Worm (Caenorhabditis elegans) whole organism, late embryonic: ENCODE measurements around the gene vglu-3.

Experiments used
- C38D4.7 ChIP-seq: fragments of 200-800 bp; sonication (Bioruptor generic); optimal IDR thresholded peaks from 2 replicates; lab custom pipeline; 2018; ENCODE audit warnings: mild to moderate bottlenecking, missing genetic modification characterization, moderate library complexity, missing compliant biosample characterization
- F13H6.1 ChIP-seq: sonication (generic microtip); optimal IDR thresholded peaks from 2 replicates; lab custom pipeline; 2016; ENCODE audit warnings: missing genetic modification characterization, missing compliant biosample characterization
- K02D7.2 ChIP-seq: sonication (generic microtip); optimal IDR thresholded peaks from 2 replicates; lab custom pipeline; 2017; ENCODE audit warnings: mild to moderate bottlenecking, missing genetic modification characterization, missing compliant biosample characterization
- K09A11.1 ChIP-seq: sonication (generic microtip); optimal IDR thresholded peaks from 2 replicates; lab custom pipeline; 2017; ENCODE audit warnings: antibody characterized with exemption, mild to moderate bottlenecking, missing genetic modification characterization, missing compliant biosample characterization; ENCODE audit not compliant: insufficient read depth
- T23F11.4 ChIP-seq: fragments of 200-800 bp; sonication (Bioruptor generic); optimal IDR thresholded peaks from 2 replicates; lab custom pipeline; 2018; ENCODE audit warnings: mild to moderate bottlenecking, missing genetic modification characterization, missing compliant biosample characterization
- Y22D7AL.16 ChIP-seq: sonication (generic microtip); optimal IDR thresholded peaks from 2 replicates; lab custom pipeline; 2016; ENCODE audit warnings: missing genetic modification characterization, missing compliant biosample characterization
- ahr-1 ChIP-seq: sonication (generic microtip); optimal IDR thresholded peaks from 2 replicates; lab custom pipeline; 2016; ENCODE audit warnings: missing genetic modification characterization, missing compliant biosample characterization
- ceh-18 ChIP-seq: sonication (generic microtip); optimal IDR thresholded peaks from 2 replicates; lab custom pipeline; 2016; ENCODE audit warnings: missing genetic modification characterization, missing compliant biosample characterization
- ceh-19 ChIP-seq: fragments of 200-800 bp; sonication (Bioruptor generic); optimal IDR thresholded peaks from 2 replicates; lab custom pipeline; 2018; ENCODE audit warnings: mild to moderate bottlenecking, missing genetic modification characterization, missing compliant biosample characterization
- ceh-22 ChIP-seq: sonication (generic microtip); optimal IDR thresholded peaks from 2 replicates; lab custom pipeline; 2017; ENCODE audit warnings: missing biosample characterization, missing genetic modification characterization
- ceh-24 ChIP-seq: sonication (generic microtip); optimal IDR thresholded peaks from 2 replicates; lab custom pipeline; 2016; ENCODE audit warnings: mild to moderate bottlenecking, missing genetic modification characterization, missing compliant biosample characterization
- ceh-30 ChIP-seq: fragments of 150-350 bp; optimal IDR thresholded peaks from 2 replicates; lab custom pipeline; 2014; ENCODE audit warnings: missing biosample characterization, missing genetic modification characterization
- ceh-31 ChIP-seq: sonication (generic microtip); optimal IDR thresholded peaks from 2 replicates; lab custom pipeline; 2016; ENCODE audit warnings: missing genetic modification characterization, missing compliant biosample characterization
- ceh-34 ChIP-seq: sonication (generic microtip); optimal IDR thresholded peaks from 2 replicates; lab custom pipeline; 2016; ENCODE audit warnings: mild to moderate bottlenecking, missing genetic modification characterization, missing compliant biosample characterization
- ceh-45 ChIP-seq: fragments of 200-800 bp; sonication (Bioruptor generic); IDR thresholded peaks from 2 replicates; pipeline ENCODE4 v1.3.6; 2022; ENCODE audit warnings: missing genetic modification reagents, missing genetic modification characterization, missing compliant biosample characterization
- ceh-48 ChIP-seq: sonication (generic microtip); optimal IDR thresholded peaks from 2 replicates; lab custom pipeline; 2016; ENCODE audit warnings: missing genetic modification characterization, inconsistent platforms, missing compliant biosample characterization
- ceh-6 ChIP-seq: fragments of 200-800 bp; sonication (Bioruptor generic); optimal IDR thresholded peaks from 2 replicates; lab custom pipeline; 2018; ENCODE audit warnings: mild to moderate bottlenecking, missing genetic modification characterization, missing compliant biosample characterization
- ceh-9 ChIP-seq: sonication (generic microtip); optimal IDR thresholded peaks from 2 replicates; lab custom pipeline; 2016; ENCODE audit warnings: mild to moderate bottlenecking, missing genetic modification characterization, inconsistent platforms, missing compliant biosample characterization
- che-1 ChIP-seq: sonication (generic microtip); optimal IDR thresholded peaks from 2 replicates; lab custom pipeline; 2016; ENCODE audit warnings: mild to moderate bottlenecking, missing genetic modification characterization, missing compliant biosample characterization
- dve-1 ChIP-seq: sonication (generic microtip); optimal IDR thresholded peaks from 2 replicates; lab custom pipeline; 2017; ENCODE audit warnings: antibody characterized with exemption, mild to moderate bottlenecking, missing genetic modification characterization, missing compliant biosample characterization
- elt-2 ChIP-seq: sonication (generic microtip); optimal IDR thresholded peaks from 2 replicates; lab custom pipeline; 2016; ENCODE audit warnings: missing genetic modification reagents, missing genetic modification characterization, missing compliant biosample characterization
- elt-4 ChIP-seq: sonication (generic microtip); optimal IDR thresholded peaks from 2 replicates; lab custom pipeline; 2016; ENCODE audit warnings: missing genetic modification characterization, missing compliant biosample characterization
- ets-4 ChIP-seq: sonication (generic microtip); optimal IDR thresholded peaks from 2 replicates; lab custom pipeline; 2016; ENCODE audit warnings: missing genetic modification characterization, missing compliant biosample characterization
- eyg-1 ChIP-seq: sonication (generic microtip); optimal IDR thresholded peaks from 2 replicates; lab custom pipeline; 2016; ENCODE audit warnings: missing genotype, missing genetic modification characterization, missing compliant biosample characterization
- gmeb-2 ChIP-seq: sonication (generic microtip); optimal IDR thresholded peaks from 2 replicates; lab custom pipeline; 2016; ENCODE audit warnings: missing genetic modification characterization, inconsistent platforms, missing compliant biosample characterization
- hlh-30 ChIP-seq: sonication (generic microtip); optimal IDR thresholded peaks from 2 replicates; lab custom pipeline; 2017; ENCODE audit warnings: antibody characterized with exemption, missing genetic modification characterization, missing compliant biosample characterization; ENCODE audit not compliant: insufficient read depth
- lim-6 ChIP-seq: sonication (generic microtip); optimal IDR thresholded peaks from 2 replicates; lab custom pipeline; 2016; ENCODE audit warnings: missing genetic modification characterization, missing compliant biosample characterization
- nfya-1 ChIP-seq: sonication (generic microtip); optimal IDR thresholded peaks from 2 replicates; lab custom pipeline; 2017; ENCODE audit warnings: missing genetic modification characterization, mild to moderate bottlenecking, missing compliant biosample characterization, antibody characterized with exemption, moderate library complexity
- npax-4 ChIP-seq: sonication (generic microtip); optimal IDR thresholded peaks from 2 replicates; lab custom pipeline; 2016; ENCODE audit warnings: missing genetic modification characterization, missing compliant biosample characterization
- pat-9 ChIP-seq: fragments of 200-800 bp; sonication (Bioruptor generic); optimal IDR thresholded peaks from 2 replicates; lab custom pipeline; 2018; ENCODE audit warnings: mild to moderate bottlenecking, missing genetic modification characterization, moderate library complexity, missing compliant biosample characterization
- pqm-1 ChIP-seq: sonication (generic microtip); optimal IDR thresholded peaks from 2 replicates; lab custom pipeline; 2016; ENCODE audit warnings: missing genetic modification characterization, missing compliant biosample characterization
- pros-1 ChIP-seq: fragments of 150-350 bp; optimal IDR thresholded peaks from 2 replicates; lab custom pipeline; 2014; ENCODE audit warnings: missing biosample characterization, missing genetic modification reagents, missing genetic modification characterization
- ref-2 ChIP-seq: sonication (generic microtip); optimal IDR thresholded peaks from 2 replicates; lab custom pipeline; 2016; ENCODE audit warnings: missing genetic modification characterization, missing compliant biosample characterization
- syd-9 ChIP-seq: sonication (generic microtip); optimal IDR thresholded peaks from 2 replicates; lab custom pipeline; 2016; ENCODE audit warnings: mild to moderate bottlenecking, missing genetic modification characterization, moderate library complexity, missing compliant biosample characterization
- tbx-2 ChIP-seq: sonication (generic microtip); optimal IDR thresholded peaks from 2 replicates; lab custom pipeline; 2016; ENCODE audit warnings: missing genetic modification characterization, missing compliant biosample characterization
- tbx-7 ChIP-seq: sonication (generic microtip); optimal IDR thresholded peaks from 2 replicates; lab custom pipeline; 2016; ENCODE audit warnings: missing genotype, missing genetic modification characterization, missing compliant biosample characterization
- ttx-3 ChIP-seq: sonication (generic microtip); optimal IDR thresholded peaks from 2 replicates; lab custom pipeline; 2016; ENCODE audit warnings: missing genetic modification reagents, missing genetic modification characterization, missing compliant biosample characterization
- unc-55 ChIP-seq: sonication (generic microtip); optimal IDR thresholded peaks from 2 replicates; lab custom pipeline; 2017; ENCODE audit warnings: missing biosample characterization, missing genetic modification reagents, missing genetic modification characterization
- unc-86 ChIP-seq: sonication (generic microtip); optimal IDR thresholded peaks from 2 replicates; lab custom pipeline; 2016; ENCODE audit warnings: missing genetic modification characterization, missing compliant biosample characterization
- zip-5 ChIP-seq: sonication (generic microtip); optimal IDR thresholded peaks from 2 replicates; lab custom pipeline; 2016; ENCODE audit warnings: missing genetic modification characterization, missing compliant biosample characterization
- ztf-16 ChIP-seq: sonication (generic microtip); optimal IDR thresholded peaks from 2 replicates; lab custom pipeline; 2017; ENCODE audit warnings: missing genetic modification characterization, missing compliant biosample characterization

vglu-3 gene

ce11 chrIII:10284214-10284613 is 16.0 kb upstream of the vglu-3 start (continued):
- TF ChIP-seq pqm-1 (tag; lab: Kevin White, UChicago) (no peak), ztf-16 (tag; lab: Kevin White, UChicago) (no peak), tbx-2 (tag; lab: Kevin White, UChicago) (peak; percentile 58), ceh-31 (tag; lab: Kevin White, UChicago) (peak; percentile 76), ceh-48 (peak; percentile 73), pat-9 (tag; lab: Kevin White, UChicago) (no peak), elt-4 (tag; lab: Kevin White, UChicago) (no peak), pros-1 (no peak), ceh-19 (peak; percentile 36), ceh-24 (tag; lab: Kevin White, UChicago) (no peak), ceh-9 (tag; lab: Kevin White, UChicago) (no peak), ceh-6 (peak; percentile 18), gmeb-2 (tag; lab: Kevin White, UChicago) (no peak), ceh-22 (no peak), che-1 (peak; percentile 14), F13H6.1 (tag; lab: Kevin White, UChicago) (no peak)
- TF ChIP-seq, all 69 proteins: peak for 12

DNA sequence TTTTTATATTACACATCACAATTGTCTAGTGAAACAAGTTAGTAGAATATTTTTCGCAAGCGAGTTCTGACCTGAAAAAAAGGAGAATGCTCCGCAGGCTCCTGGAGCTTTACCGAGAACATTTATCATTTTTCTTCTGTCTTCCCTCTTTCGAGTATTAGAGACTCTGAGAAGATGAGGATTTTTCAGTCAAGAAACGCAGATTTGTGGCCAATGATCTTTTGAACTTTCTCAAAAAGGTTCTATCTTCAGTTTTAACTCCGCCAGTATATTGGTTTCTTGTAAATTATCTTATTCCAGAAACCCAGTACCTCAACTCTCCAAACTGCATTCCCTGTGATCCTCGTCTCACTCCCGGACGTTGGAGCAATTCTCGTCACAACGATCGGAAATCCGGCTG is 14.6 kb upstream of the vglu-3 start, which contains the start of gene K10G9.2:
TSS of gene K10G9.2 (plus strand) at position 301 of the 400 bp plus-strand sequence.
- no peak for TF ChIP-seq ceh-34 (tag; lab: Kevin White, UChicago)
- no peak for TF ChIP-seq ceh-45 (GFP tag; lab: Robert Waterston, UW)
- no peak for TF ChIP-seq K02D7.2 (tag; lab: Kevin White, UChicago)
- TF ChIP-seq zip-5 (tag; lab: Kevin White, UChicago): no peak
- no peak for TF ChIP-seq eyg-1
- TF ChIP-seq ttx-3: no peak
- no peak for TF ChIP-seq unc-86
- no peak for TF ChIP-seq ceh-24 (tag; lab: Kevin White, UChicago)
- TF ChIP-seq nfya-1 (tag; lab: Kevin White, UChicago): no peak
- no peak for TF ChIP-seq elt-4 (tag; lab: Kevin White, UChicago)
- no peak for TF ChIP-seq lim-6 (tag; lab: Kevin White, UChicago)
- no peak for TF ChIP-seq ceh-6
- TF ChIP-seq ceh-30 (tag; lab: Kevin White, UChicago): no peak
- TF ChIP-seq tbx-7 (tag; lab: Kevin White, UChicago): no peak
- no peak for TF ChIP-seq ceh-18 (tag; lab: Kevin White, UChicago)
- TF ChIP-seq npax-4: no peak
- TF ChIP-seq ahr-1 (tag; lab: Kevin White, UChicago): no peak
- no peak for TF ChIP-seq ets-4 (tag; lab: Kevin White, UChicago)
- no peak for TF ChIP-seq unc-55 (GFP tag; lab: Kevin White, UChicago)

DNA sequence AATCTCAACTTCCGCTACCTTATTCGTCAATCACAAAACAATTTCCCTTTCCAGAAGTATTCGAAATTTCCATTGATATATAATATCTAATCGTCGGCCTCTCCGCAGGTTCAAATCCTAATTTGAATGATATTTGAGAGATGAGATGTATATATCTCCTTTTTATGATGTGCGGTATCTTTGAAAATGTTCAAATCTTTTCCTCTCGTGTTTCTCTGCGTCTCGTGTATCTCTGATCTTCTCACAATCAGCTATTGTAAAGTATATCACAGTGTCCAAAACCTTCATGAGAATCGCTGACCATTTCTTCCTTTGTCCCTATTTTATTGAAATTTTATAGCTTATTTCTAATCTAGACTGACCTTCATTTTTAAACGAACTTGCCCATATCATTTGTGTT is 10.4 kb upstream of the vglu-3 start:
- no peak for TF ChIP-seq tbx-7 (tag; lab: Kevin White, UChicago)
- TF ChIP-seq syd-9 (tag; lab: Kevin White, UChicago): no peak
- no peak for TF ChIP-seq C38D4.7 (GFP tag; lab: Kevin White, UChicago)
- no peak for TF ChIP-seq elt-2 (tag; lab: Kevin White, UChicago)
- no peak for TF ChIP-seq hlh-30 (tag; lab: Kevin White, UChicago)
- no peak for TF ChIP-seq ref-2
- no peak for TF ChIP-seq gmeb-2 (tag; lab: Kevin White, UChicago)
- no peak for TF ChIP-seq K09A11.1 (tag; lab: Kevin White, UChicago)
- no peak for TF ChIP-seq pros-1
- no peak for TF ChIP-seq ceh-24 (tag; lab: Kevin White, UChicago)
- no peak for TF ChIP-seq Y22D7AL.16 (tag; lab: Kevin White, UChicago)
- TF ChIP-seq T23F11.4 (GFP tag; lab: Kevin White, UChicago): no peak
- TF ChIP-seq ahr-1 (tag; lab: Kevin White, UChicago): no peak
- no peak for TF ChIP-seq dve-1 (tag; lab: Kevin White, UChicago)
- no peak for TF ChIP-seq F13H6.1 (tag; lab: Kevin White, UChicago)
